Fruit fly (Drosophila melanogaster) whole organism, embryonic: ENCODE data around the gene CG9855.

Experiments
- Aef1 ChIP-seq: fragments of 200-800 bp; sonication (Bioruptor generic); IDR thresholded peaks from 3 replicates; pipeline ENCODE4 v1.3.6; 2022; ENCODE audit warnings: missing biosample characterization, missing genetic modification characterization
- Blimp-1 ChIP-seq: fragments of 200-800 bp; sonication (Bioruptor generic); optimal IDR thresholded peaks from 3 replicates; lab custom pipeline; 2018; ENCODE audit warnings: missing biosample characterization, missing genetic modification characterization, mild to moderate bottlenecking, moderate library complexity, missing genetic modification reagents
- CG10654 ChIP-seq: fragments of 200-800 bp; sonication (Bioruptor generic); optimal IDR thresholded peaks from 2 replicates; lab custom pipeline; 2016; ENCODE audit warnings: missing biosample characterization, missing genetic modification characterization
- CG12104 ChIP-seq: fragments of 200-800 bp; sonication (Bioruptor generic); optimal IDR thresholded peaks from 3 replicates; lab custom pipeline; 2016; ENCODE audit warnings: missing biosample characterization, missing genetic modification characterization
- CG12155 ChIP-seq: fragments of 200-800 bp; sonication (Bioruptor generic); optimal IDR thresholded peaks from 3 replicates; lab custom pipeline; 2016; ENCODE audit warnings: missing biosample characterization, missing genetic modification characterization
- CG1233 ChIP-seq: fragments of 200-800 bp; sonication (Bioruptor generic); optimal IDR thresholded peaks from 4 replicates; lab custom pipeline; 2018; ENCODE audit warnings: missing biosample characterization, mild to moderate bottlenecking, missing genetic modification characterization
- CG12391 ChIP-seq: fragments of 200-800 bp; sonication (Bioruptor generic); optimal IDR thresholded peaks from 3 replicates; lab custom pipeline; 2018; ENCODE audit warnings: missing biosample characterization, mild to moderate bottlenecking, missing genetic modification characterization, moderate library complexity
- CG14860 ChIP-seq: fragments of 200-800 bp; sonication (Bioruptor generic); IDR thresholded peaks from 3 replicates; pipeline ENCODE4 v1.3.6; 2022; ENCODE audit warnings: missing biosample characterization, missing genetic modification characterization; ENCODE audit not compliant: partially characterized antibody
- CG16813 ChIP-seq: fragments of 200-800 bp; sonication (Bioruptor generic); IDR thresholded peaks from 3 replicates; pipeline ENCODE4 v1.3.6; 2022; ENCODE audit warnings: missing biosample characterization, missing genetic modification characterization; ENCODE audit not compliant: partially characterized antibody
- CG18262 ChIP-seq: fragments of 200-800 bp; optimal IDR thresholded peaks from 3 replicates; lab custom pipeline; 2019; ENCODE audit warnings: missing biosample characterization, mild to moderate bottlenecking, missing genetic modification characterization, moderate library complexity
- CG2129 ChIP-seq: fragments of 200-800 bp; sonication (Bioruptor generic); IDR thresholded peaks from 2 replicates; pipeline ENCODE4 v1.3.6; 2022; ENCODE audit warnings: missing biosample characterization, missing genetic modification characterization; ENCODE audit not compliant: partially characterized antibody
- CG42726 ChIP-seq: fragments of 200-800 bp; sonication (Bioruptor generic); IDR thresholded peaks from 2 replicates; pipeline ENCODE4 v1.3.6; 2022; ENCODE audit warnings: missing biosample characterization, missing genetic modification characterization; ENCODE audit not compliant: partially characterized antibody
- CG7786 ChIP-seq: fragments of 200-800 bp; sonication (Bioruptor generic); optimal IDR thresholded peaks from 2 replicates; lab custom pipeline; 2016; ENCODE audit warnings: missing biosample characterization, missing genetic modification characterization
- CG8765 ChIP-seq: fragments of 200-800 bp; sonication (Bioruptor generic); IDR thresholded peaks from 2 replicates; pipeline ENCODE4 v1.3.6; 2022; ENCODE audit warnings: missing biosample characterization, missing genetic modification characterization
- CG9215 ChIP-seq: fragments of 200-800 bp; sonication (Bioruptor generic); IDR thresholded peaks from 2 replicates; pipeline ENCODE4 v1.3.6; 2022; ENCODE audit warnings: missing biosample characterization, missing genetic modification characterization
- CG9609 ChIP-seq: fragments of 200-800 bp; sonication (Bioruptor generic); optimal IDR thresholded peaks from 3 replicates; lab custom pipeline; 2016; ENCODE audit warnings: missing biosample characterization, missing genetic modification characterization
- CG9932 ChIP-seq: fragments of 200-800 bp; sonication (Bioruptor generic); IDR thresholded peaks from 2 replicates; pipeline ENCODE4 v1.3.6; 2022; ENCODE audit warnings: missing biosample characterization, missing genetic modification characterization
- CkIIα-i1 ChIP-seq: fragments of 200-800 bp; sonication (Bioruptor generic); IDR thresholded peaks from 2 replicates; pipeline ENCODE4 v1.3.6; 2022; ENCODE audit warnings: missing biosample characterization, missing genetic modification characterization
- Dip3 ChIP-seq: fragments of 200-800 bp; sonication (Bioruptor generic); optimal IDR thresholded peaks from 3 replicates; lab custom pipeline; 2016; ENCODE audit warnings: missing biosample characterization, missing genetic modification characterization
- Gsc ChIP-seq: fragments of 200-800 bp; sonication (Bioruptor generic); IDR thresholded peaks from 2 replicates; pipeline ENCODE4 v1.3.6; 2022; ENCODE audit warnings: missing biosample characterization, missing genetic modification characterization
- HHEX ChIP-seq: fragments of 200-800 bp; sonication (Bioruptor generic); optimal IDR thresholded peaks from 3 replicates; lab custom pipeline; 2017; ENCODE audit warnings: missing biosample characterization, mild to moderate bottlenecking, missing genetic modification characterization, missing genetic modification reagents
- HLHmδ ChIP-seq: fragments of 200-800 bp; sonication (Bioruptor generic); optimal IDR thresholded peaks from 2 replicates; lab custom pipeline; 2018; ENCODE audit warnings: missing biosample characterization, mild to moderate bottlenecking, missing genetic modification characterization, moderate library complexity
- Jarid2 ChIP-seq: fragments of 200-800 bp; sonication (Bioruptor generic); optimal IDR thresholded peaks from 3 replicates; lab custom pipeline; 2017; ENCODE audit warnings: mild to moderate bottlenecking, missing biosample characterization, missing genetic modification reagents, missing genetic modification characterization
- Lhr ChIP-seq: fragments of 200-800 bp; sonication (Bioruptor generic); optimal IDR thresholded peaks from 3 replicates; lab custom pipeline; 2017; ENCODE audit warnings: mild to moderate bottlenecking, missing biosample characterization, missing genetic modification reagents, missing genetic modification characterization
- Lpt ChIP-seq: fragments of >200 bp; optimal IDR thresholded peaks from 2 replicates; lab custom pipeline; 2018; ENCODE audit warnings: missing biosample characterization, missing genetic modification characterization
- MBD-R2 ChIP-seq: fragments of 200-800 bp; sonication (Bioruptor generic); IDR thresholded peaks from 2 replicates; pipeline ENCODE4 v1.3.6; 2022; ENCODE audit warnings: missing biosample characterization, missing genetic modification characterization
- MTF-1 ChIP-seq: fragments of 200-800 bp; sonication (Bioruptor generic); optimal IDR thresholded peaks from 2 replicates; lab custom pipeline; 2018; ENCODE audit warnings: missing biosample characterization, mild to moderate bottlenecking, missing genetic modification characterization, borderline replicate concordance
- Ravus ChIP-seq: fragments of 200-800 bp; sonication (Bioruptor generic); IDR thresholded peaks from 2 replicates; pipeline ENCODE4 v1.3.6; 2022; ENCODE audit warnings: missing biosample characterization, missing genetic modification characterization
- Rfx ChIP-seq: fragments of 200-800 bp; sonication (Bioruptor generic); IDR thresholded peaks from 2 replicates; pipeline ENCODE4 v1.3.6; 2022; ENCODE audit warnings: missing biosample characterization, missing genetic modification characterization
- YL-1 ChIP-seq: fragments of 200-800 bp; sonication (Bioruptor generic); optimal IDR thresholded peaks from 3 replicates; lab custom pipeline; 2017; ENCODE audit warnings: missing biosample characterization, mild to moderate bottlenecking, missing genetic modification characterization
- aop ChIP-seq: fragments of 200-800 bp; sonication (Bioruptor generic); IDR thresholded peaks from 2 replicates; pipeline ENCODE4 v1.3.6; 2022; ENCODE audit warnings: missing biosample characterization, missing genetic modification characterization
- ap ChIP-seq: fragments of 200-800 bp; sonication (Bioruptor generic); IDR thresholded peaks from 2 replicates; pipeline ENCODE4 v1.3.6; 2022; ENCODE audit warnings: missing biosample characterization, missing genetic modification characterization
- ato ChIP-seq: fragments of 200-800 bp; sonication (Bioruptor generic); IDR thresholded peaks from 2 replicates; pipeline ENCODE4 v1.3.6; 2022; ENCODE audit warnings: missing biosample characterization, missing genetic modification characterization; ENCODE audit not compliant: partially characterized antibody
- bsh ChIP-seq, 2 experiments: fragments of 200-800 bp; sonication (Bioruptor generic); optimal IDR thresholded peaks; 2 replicates each; lab custom pipeline; 2017 to 2018; ENCODE audit warnings: mild to moderate bottlenecking in 2 of 2, missing biosample characterization in 2 of 2, missing genetic modification characterization in 2 of 2, moderate library complexity in 1 of 2
- btn ChIP-seq: fragments of 200-800 bp; sonication (Bioruptor generic); optimal IDR thresholded peaks from 2 replicates; lab custom pipeline; 2016; ENCODE audit warnings: missing biosample characterization, missing genetic modification characterization
- dm ChIP-seq: fragments of 200-800 bp; sonication (Bioruptor generic); optimal IDR thresholded peaks from 3 replicates; lab custom pipeline; 2016; ENCODE audit warnings: missing biosample characterization, missing genetic modification characterization
- dysf ChIP-seq: fragments of 200-800 bp; sonication (Bioruptor generic); IDR thresholded peaks from 3 replicates; pipeline ENCODE4 v1.3.6; 2022; ENCODE audit warnings: missing biosample characterization, missing genetic modification characterization
- fu2 ChIP-seq: fragments of 200-800 bp; sonication (Bioruptor generic); optimal IDR thresholded peaks from 2 replicates; lab custom pipeline; 2016; ENCODE audit warnings: missing biosample characterization, missing genetic modification characterization
- knrl ChIP-seq: fragments of 200-800 bp; sonication (Bioruptor generic); IDR thresholded peaks from 3 replicates; pipeline ENCODE4 v1.3.6; 2022; ENCODE audit warnings: missing biosample characterization, missing genetic modification characterization; ENCODE audit not compliant: partially characterized antibody
- lola ChIP-seq, 3 experiments: fragments of >200 bp in 2 of 3; fragments of 200-800 bp in 1 of 3; sonication (Bioruptor generic) in 1 of 3; optimal IDR thresholded peaks; 2 replicates each; lab custom pipeline; 2017 to 2019; ENCODE audit warnings: missing biosample characterization in 3 of 3, missing genetic modification characterization in 3 of 3, mild to moderate bottlenecking in 1 of 3, moderate library complexity in 1 of 3
- nerfin-1 ChIP-seq: fragments of 200-800 bp; sonication (Bioruptor generic); optimal IDR thresholded peaks from 3 replicates; lab custom pipeline; 2019; ENCODE audit warnings: missing biosample characterization, mild to moderate bottlenecking, missing genetic modification characterization, moderate library complexity
- sd ChIP-seq: fragments of 200-800 bp; sonication (Bioruptor generic); optimal IDR thresholded peaks from 3 replicates; lab custom pipeline; 2018; ENCODE audit warnings: missing biosample characterization, mild to moderate bottlenecking, missing genetic modification characterization, moderate library complexity
- seq ChIP-seq: fragments of 200-800 bp; sonication (Bioruptor generic); IDR thresholded peaks from 2 replicates; pipeline ENCODE4 v1.3.6; 2022; ENCODE audit warnings: missing biosample characterization, missing genetic modification characterization
- sima ChIP-seq: fragments of 200-800 bp; sonication (Bioruptor generic); optimal IDR thresholded peaks from 2 replicates; lab custom pipeline; 2016; ENCODE audit warnings: missing biosample characterization, missing genetic modification characterization
- tx ChIP-seq: fragments of 200-800 bp; sonication (Bioruptor generic); optimal IDR thresholded peaks from 2 replicates; lab custom pipeline; 2016; ENCODE audit warnings: missing biosample characterization, missing genetic modification characterization
- z ChIP-seq: fragments of 200-800 bp; sonication (Bioruptor generic); IDR thresholded peaks from 3 replicates; pipeline ENCODE4 v1.3.6; 2022; ENCODE audit warnings: missing biosample characterization, missing genetic modification characterization
- zen2 ChIP-seq: fragments of 200-800 bp; sonication (Bioruptor generic); IDR thresholded peaks from 3 replicates; pipeline ENCODE4 v1.3.6; 2022; ENCODE audit warnings: missing biosample characterization, missing genetic modification characterization; ENCODE audit not compliant: partially characterized antibody
- zf30C ChIP-seq: fragments of 200-800 bp; sonication (Bioruptor generic); optimal IDR thresholded peaks from 3 replicates; lab custom pipeline; 2018; ENCODE audit warnings: missing biosample characterization, mild to moderate bottlenecking, missing genetic modification characterization

The CG9855 gene

DNA sequence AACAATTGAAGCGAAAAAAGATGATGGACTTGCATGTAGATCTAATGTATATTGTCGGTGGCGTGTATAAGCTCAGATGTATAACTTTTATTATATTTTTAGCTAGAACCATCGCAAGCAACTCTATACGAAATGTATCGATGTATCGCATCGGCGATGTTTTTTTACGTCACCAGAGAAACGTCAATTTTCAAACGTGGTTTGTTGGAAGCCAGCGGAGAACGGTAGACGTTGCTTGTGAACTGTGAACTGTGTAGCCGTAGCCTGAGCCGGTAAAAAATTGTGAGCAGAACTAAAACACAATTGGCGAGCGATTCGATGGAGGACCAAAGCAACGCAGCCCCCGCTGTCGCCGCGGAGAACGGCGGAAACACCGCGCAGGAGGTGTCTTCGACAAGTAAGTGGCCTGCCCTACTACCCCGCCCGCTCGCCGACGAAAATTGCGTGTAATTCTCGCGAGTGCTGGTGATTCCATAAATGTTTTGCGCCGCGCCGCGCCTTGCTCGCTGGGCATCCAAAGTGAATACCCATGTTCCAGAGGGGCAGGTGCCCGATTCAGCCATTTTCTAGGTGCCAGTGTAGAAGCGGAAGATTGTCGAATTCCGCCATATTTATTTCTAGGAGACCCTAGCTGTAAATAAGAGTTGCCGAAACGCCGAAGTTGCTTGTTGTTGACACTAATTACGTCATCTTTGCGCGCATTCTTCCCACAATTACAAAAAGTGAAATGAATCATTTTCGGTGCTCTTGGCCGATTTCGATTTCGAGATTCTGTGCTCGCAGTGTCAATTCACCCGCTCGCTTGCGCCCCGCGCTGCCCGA, 5.4 kb upstream of the CG9855 start, which contains the start of gene lost (continued):
- TF ChIP-seq Gsc (GFP tag; lab: Robert Waterston, UW), result no peak
- TF ChIP-seq CkIIα-i1, result no peak
- TF ChIP-seq fu2 (GFP tag; lab: Kevin White, UChicago), result peak; percentile 22
- peak; percentile 3 for TF ChIP-seq HLHmδ (GFP tag; lab: Kevin White, UChicago)
- TF ChIP-seq CG12155 (GFP tag; lab: Kevin White, UChicago), result peak; percentile 27
- no peak for TF ChIP-seq sima (GFP tag; lab: Kevin White, UChicago)
- TF ChIP-seq aop (GFP tag; lab: Robert Waterston, UW), result no peak
- TF ChIP-seq CG9932 (GFP tag; lab: Robert Waterston, UW), result peak; percentile 81
- TF ChIP-seq Aef1 (GFP tag; lab: Robert Waterston, UW), result no peak
- no peak for TF ChIP-seq Jarid2
- no peak for TF ChIP-seq Dip3 (GFP tag; lab: Kevin White, UChicago)
- TF ChIP-seq knrl, result peak; percentile 99
- TF ChIP-seq btn (GFP tag; lab: Kevin White, UChicago), result no peak
- no peak for TF ChIP-seq nerfin-1 (tag; lab: Kevin White, UChicago)
- no peak for TF ChIP-seq Ravus (GFP tag; lab: Robert Waterston, UW)
- no peak for TF ChIP-seq CG9609 (GFP tag; lab: Kevin White, UChicago)
- TF ChIP-seq CG10654 (GFP tag; lab: Kevin White, UChicago), result no peak
- no peak for TF ChIP-seq CG9215 (GFP tag; lab: Robert Waterston, UW)
- no peak for TF ChIP-seq ap
- peak; percentile 98 for TF ChIP-seq CG16813 (GFP tag; lab: Robert Waterston, UW)
- no peak for TF ChIP-seq MTF-1 (GFP tag; lab: Kevin White, UChicago)
- TF ChIP-seq ato (GFP tag; lab: Robert Waterston, UW), result peak; percentile 96
- no peak for TF ChIP-seq CG12104 (GFP tag; lab: Kevin White, UChicago)
- no peak for TF ChIP-seq Lpt
- no peak for TF ChIP-seq bsh (GFP tag; optimal IDR thresholded peaks at IDR 0.05; lab: Kevin White, UChicago)
- no peak for TF ChIP-seq sd
- TF ChIP-seq CG14860, result peak; percentile 98
- no peak for TF ChIP-seq tx
- peak; percentile 85 for TF ChIP-seq dm (GFP tag; lab: Kevin White, UChicago)
- TF ChIP-seq MBD-R2 (GFP tag; lab: Robert Waterston, UW), result peak; percentile 76
- no peak for TF ChIP-seq lola (GFP tag; optimal IDR thresholded peaks at IDR 0.05; lab: Kevin White, UChicago)
- no peak for TF ChIP-seq CG8765
- peak; percentile 70 for TF ChIP-seq Lhr (GFP tag; lab: Kevin White, UChicago)
- TF ChIP-seq dysf (GFP tag; lab: Robert Waterston, UW), result peak; percentile 26; the same call in 1 of the 3 replicates
- peak; percentile 99 for TF ChIP-seq CG42726 (GFP tag; lab: Robert Waterston, UW)
- TF ChIP-seq YL-1, result peak; percentile 50
- no peak for TF ChIP-seq HHEX (GFP tag; lab: Kevin White, UChicago)
- no peak for TF ChIP-seq zf30C
- TF ChIP-seq CG7786 (GFP tag; lab: Kevin White, UChicago), result no peak
- peak; percentile 72 for TF ChIP-seq Rfx (GFP tag; lab: Robert Waterston, UW)
- no peak for TF ChIP-seq seq
- TF ChIP-seq zen2 (GFP tag; lab: Robert Waterston, UW), result peak; percentile 98; the same call in 2 of the 3 replicates
- TF ChIP-seq CG18262 (tag; lab: Kevin White, UChicago), result peak; percentile 32
- TF ChIP-seq CG1233, result peak; percentile 26
- TF ChIP-seq CG2129 (GFP tag; lab: Robert Waterston, UW), result peak; percentile 90
- no peak for TF ChIP-seq Blimp-1 (GFP tag; lab: Kevin White, UChicago)
- TF ChIP-seq z (GFP tag; lab: Robert Waterston, UW), result no peak
- peak; percentile 58 for TF ChIP-seq CG12391 (tag; lab: Kevin White, UChicago)
